Worm (Caenorhabditis elegans): ENCODE measurements around the gene W09H1.3.

DNA sequence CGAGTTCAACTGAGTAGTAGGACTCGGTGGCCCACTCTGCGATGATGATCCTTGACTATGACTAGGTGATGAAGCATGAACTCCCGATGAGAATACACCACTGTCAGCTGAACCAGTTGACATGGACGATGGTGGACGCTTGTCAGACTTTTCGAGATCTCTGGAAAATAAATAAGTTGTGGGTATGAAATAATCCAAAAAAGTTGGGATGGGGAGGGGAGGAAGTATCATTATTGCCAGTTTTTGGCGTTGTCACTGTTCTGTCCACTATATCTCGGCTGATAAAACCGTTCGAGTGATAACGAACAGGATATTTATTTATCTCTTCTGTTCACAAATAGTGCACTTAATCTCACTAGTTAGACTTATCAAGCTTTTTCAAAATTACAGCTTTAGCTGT lies 20.2 kb upstream of the W09H1.3 start:
- TF ChIP-seq ama-1 (optimal IDR thresholded peaks at IDR 0.05) = no peak
- no peak for TF ChIP-seq ceh-19 (GFP tag; optimal IDR thresholded peaks at IDR 0.05)
- TF ChIP-seq hlh-13 (GFP tag; optimal IDR thresholded peaks at IDR 0.05) = no peak
- no peak for TF ChIP-seq unc-3 (GFP tag; conservative IDR thresholded peaks at IDR 0.05)
- no peak for TF ChIP-seq unc-3 (tag; optimal IDR thresholded peaks at IDR 0.05)
- TF ChIP-seq pha-4 (tag; optimal IDR thresholded peaks at IDR 0.05) = no peak
- no peak for TF ChIP-seq fkh-6 (tag; optimal IDR thresholded peaks at IDR 0.05)
- no peak for TF ChIP-seq fkh-10 (GFP tag; optimal IDR thresholded peaks at IDR 0.05)
- no peak for TF ChIP-seq lim-6 (tag; optimal IDR thresholded peaks at IDR 0.05)
- TF ChIP-seq rnt-1 (tag; optimal IDR thresholded peaks at IDR 0.05) = no peak
